Worm (Caenorhabditis elegans) whole organism, young adult: ENCODE measurements around the gene srbc-33.

ENCODE experiments used
- B0019.2 ChIP-seq: fragments of 200-800 bp; sonication (Bioruptor generic); conservative IDR thresholded peaks from 2 replicates; pipeline ENCODE4 v1.3.6; 2022; ENCODE audit warnings: missing genetic modification reagents, missing genetic modification characterization, missing compliant biosample characterization
- B0336.3 ChIP-seq: fragments of 200-800 bp; sonication (Bioruptor generic); IDR thresholded peaks from 2 replicates; pipeline ENCODE4 v1.3.6; 2022; ENCODE audit warnings: missing genetic modification characterization, missing compliant biosample characterization
- C17E4.6 ChIP-seq: fragments of 200-800 bp; sonication (Bioruptor generic); IDR thresholded peaks from 2 replicates; pipeline ENCODE4 v1.3.6; 2022; ENCODE audit warnings: missing genetic modification reagents, missing genetic modification characterization, missing compliant biosample characterization
- D2030.7 ChIP-seq: fragments of 200-800 bp; sonication (Bioruptor generic); IDR thresholded peaks from 2 replicates; pipeline ENCODE4 v1.3.6; 2022; ENCODE audit warnings: missing genetic modification reagents, missing genetic modification characterization, missing compliant biosample characterization
- F37B4.10 ChIP-seq: fragments of 200-800 bp; sonication (Bioruptor generic); IDR thresholded peaks from 2 replicates; pipeline ENCODE4 v1.3.6; 2022; ENCODE audit warnings: missing genetic modification characterization, missing compliant biosample characterization
- F57C9.4 ChIP-seq: sonication (generic microtip); optimal IDR thresholded peaks from 2 replicates; lab custom pipeline; 2017; ENCODE audit warnings: mild to moderate bottlenecking, missing genetic modification characterization, missing compliant biosample characterization
- Y79H2A.3 ChIP-seq: fragments of 200-800 bp; sonication (Bioruptor generic); conservative IDR thresholded peaks from 2 replicates; pipeline ENCODE4 v1.3.6; 2022; ENCODE audit warnings: missing genetic modification reagents, missing genetic modification characterization, missing compliant biosample characterization
- ZK185.1 ChIP-seq: sonication (generic microtip); optimal IDR thresholded peaks from 2 replicates; lab custom pipeline; 2016; ENCODE audit warnings: mild to moderate bottlenecking, missing genetic modification characterization, missing compliant biosample characterization; ENCODE audit not compliant: poor library complexity, severe bottlenecking
- akir-1 ChIP-seq: fragments of 200-800 bp; sonication (Bioruptor generic); optimal IDR thresholded peaks from 2 replicates; lab custom pipeline; 2018; ENCODE audit warnings: mild to moderate bottlenecking, missing genetic modification characterization, moderate library complexity, missing compliant biosample characterization
- aptf-2 ChIP-seq: fragments of 200-800 bp; sonication (Bioruptor generic); conservative IDR thresholded peaks from 2 replicates; pipeline ENCODE4 v1.3.6; 2022; ENCODE audit warnings: missing genetic modification reagents, missing genetic modification characterization, missing compliant biosample characterization
- aptf-3 ChIP-seq: fragments of 200-800 bp; sonication (Bioruptor generic); IDR thresholded peaks from 2 replicates; pipeline ENCODE4 v1.3.6; 2022; ENCODE audit warnings: missing genetic modification characterization, missing compliant biosample characterization
- atf-7 ChIP-seq: sonication (generic microtip); optimal IDR thresholded peaks from 2 replicates; lab custom pipeline; 2017; ENCODE audit warnings: mild to moderate bottlenecking, missing genetic modification characterization, missing compliant biosample characterization
- cebp-1 ChIP-seq, 2 experiments: fragments of 200-800 bp in 1 of 2; sonication (Bioruptor generic) in 1 of 2; sonication (generic microtip) in 1 of 2; IDR thresholded peaks in 1 of 2; optimal IDR thresholded peaks in 1 of 2; 2 replicates each; pipeline versions ENCODE4 v1.3.6 to Lab custom; 2017 to 2022; ENCODE audit warnings: missing compliant biosample characterization in 2 of 2, missing genetic modification characterization in 2 of 2, mild to moderate bottlenecking in 1 of 2, missing genetic modification reagents in 1 of 2, moderate library complexity in 1 of 2
- ceh-100 ChIP-seq: fragments of 200-800 bp; sonication (Bioruptor generic); IDR thresholded peaks from 2 replicates; pipeline ENCODE4 v1.3.6; 2022; ENCODE audit warnings: missing genetic modification reagents, missing genetic modification characterization, missing compliant biosample characterization
- ceh-27 ChIP-seq: fragments of 200-800 bp; sonication (Bioruptor generic); optimal IDR thresholded peaks from 2 replicates; lab custom pipeline; 2018; ENCODE audit warnings: mild to moderate bottlenecking, missing genetic modification characterization, moderate library complexity, missing compliant biosample characterization
- ceh-58 ChIP-seq: fragments of 200-800 bp; sonication (Bioruptor generic); IDR thresholded peaks from 2 replicates; pipeline ENCODE4 v1.3.6; 2022; ENCODE audit warnings: missing genetic modification characterization, missing compliant biosample characterization
- dpff-1 ChIP-seq: sonication (generic microtip); optimal IDR thresholded peaks from 2 replicates; lab custom pipeline; 2017; ENCODE audit warnings: mild to moderate bottlenecking, missing genetic modification characterization, missing compliant biosample characterization
- egrh-3 ChIP-seq: fragments of 200-800 bp; sonication (Bioruptor generic); IDR thresholded peaks from 2 replicates; pipeline ENCODE4 v1.3.6; 2022; ENCODE audit warnings: missing genetic modification reagents, missing genetic modification characterization, missing compliant biosample characterization
- gei-17 ChIP-seq: fragments of 200-800 bp; sonication (Bioruptor generic); optimal IDR thresholded peaks from 2 replicates; lab custom pipeline; 2018; ENCODE audit warnings: mild to moderate bottlenecking, missing genetic modification characterization, missing compliant biosample characterization
- hmg-20 ChIP-seq: fragments of 200-800 bp; sonication (Bioruptor generic); IDR thresholded peaks from 2 replicates; pipeline ENCODE4 v1.3.6; 2022; ENCODE audit warnings: missing genetic modification reagents, missing genetic modification characterization, missing compliant biosample characterization
- lir-1 ChIP-seq: fragments of 200-800 bp; sonication (Bioruptor generic); conservative IDR thresholded peaks from 2 replicates; pipeline ENCODE4 v1.3.6; 2022; ENCODE audit warnings: missing genetic modification reagents, missing genetic modification characterization, missing compliant biosample characterization
- lsl-1 ChIP-seq: fragments of 200-800 bp; sonication (Bioruptor generic); optimal IDR thresholded peaks from 2 replicates; lab custom pipeline; 2018; ENCODE audit warnings: mild to moderate bottlenecking, missing genetic modification characterization, moderate library complexity, missing compliant biosample characterization
- nhr-80 ChIP-seq: sonication (generic microtip); optimal IDR thresholded peaks from 2 replicates; lab custom pipeline; 2016; ENCODE audit warnings: missing genetic modification characterization, missing compliant biosample characterization
- pha-4 ChIP-seq: fragments of 150-350 bp; sonication (generic microtip); optimal IDR thresholded peaks from 2 replicates; lab custom pipeline; 2014; ENCODE audit warnings: missing biosample characterization, missing genetic modification reagents, missing genetic modification characterization
- rec-8 ChIP-seq, 2 experiments: sonication (generic microtip); optimal IDR thresholded peaks; 2 replicates each; lab custom pipeline; 2016; ENCODE audit warnings: mild to moderate bottlenecking in 2 of 2, missing genetic modification characterization in 2 of 2, missing genetic modification reagents in 2 of 2, missing genotype in 2 of 2, missing biosample characterization in 1 of 2, missing compliant biosample characterization in 1 of 2, moderate library complexity in 1 of 2
- snpc-1.1 ChIP-seq: sonication (generic microtip); optimal IDR thresholded peaks from 2 replicates; lab custom pipeline; 2017; ENCODE audit warnings: missing genetic modification characterization, mild to moderate bottlenecking, missing compliant biosample characterization, antibody characterized with exemption, moderate library complexity, missing genotype, missing genetic modification reagents; ENCODE audit not compliant: insufficient read depth
- somi-1 ChIP-seq: fragments of 200-800 bp; sonication (Bioruptor generic); optimal IDR thresholded peaks from 2 replicates; lab custom pipeline; 2018; ENCODE audit warnings: mild to moderate bottlenecking, missing genetic modification characterization, missing compliant biosample characterization
- tbp1 ChIP-seq: fragments of 200-800 bp; sonication (Bioruptor generic); optimal IDR thresholded peaks from 2 replicates; lab custom pipeline; 2018; ENCODE audit warnings: mild to moderate bottlenecking, missing genetic modification characterization, missing compliant biosample characterization
- tbx-9 ChIP-seq: sonication (generic microtip); optimal IDR thresholded peaks from 2 replicates; lab custom pipeline; 2016; ENCODE audit warnings: borderline replicate concordance, missing genetic modification characterization, inconsistent platforms, missing compliant biosample characterization
- unc-62 ChIP-seq: fragments of 150-350 bp; optimal IDR thresholded peaks from 2 replicates; lab custom pipeline; 2014; ENCODE audit warnings: missing biosample characterization, missing genetic modification reagents, missing genetic modification characterization
- xnd-1 ChIP-seq: sonication (generic microtip); optimal IDR thresholded peaks from 2 replicates; lab custom pipeline; 2016; ENCODE audit warnings: missing genotype, missing genetic modification reagents, missing genetic modification characterization, missing compliant biosample characterization
- ztf-22 ChIP-seq: fragments of 200-800 bp; sonication (Bioruptor generic); optimal IDR thresholded peaks from 2 replicates; lab custom pipeline; 2018; ENCODE audit warnings: mild to moderate bottlenecking, missing genetic modification characterization, moderate library complexity, missing compliant biosample characterization
- ztf-28 ChIP-seq: fragments of 200-800 bp; sonication (Bioruptor generic); IDR thresholded peaks from 2 replicates; pipeline ENCODE4 v1.3.6; 2022; ENCODE audit warnings: missing genetic modification reagents, missing genetic modification characterization, missing compliant biosample characterization
- ztf-3 ChIP-seq: fragments of 200-800 bp; sonication (Bioruptor generic); optimal IDR thresholded peaks from 2 replicates; lab custom pipeline; 2018; ENCODE audit warnings: mild to moderate bottlenecking, missing genetic modification characterization, missing compliant biosample characterization

Gene srbc-33

ce11 chrV:3506252-3506651 is 21.6 kb upstream of the srbc-33 start, which contains the start of gene ugt-64:
ugt-64 (minus strand) TSS chrV:3506352.
- TF ChIP-seq lsl-1 (GFP tag; lab: Kevin White, UChicago), result peak; percentile 24
- TF ChIP-seq, all 124 proteins: peak for 1; not testable (repeated sequence) for 123

DNA sequence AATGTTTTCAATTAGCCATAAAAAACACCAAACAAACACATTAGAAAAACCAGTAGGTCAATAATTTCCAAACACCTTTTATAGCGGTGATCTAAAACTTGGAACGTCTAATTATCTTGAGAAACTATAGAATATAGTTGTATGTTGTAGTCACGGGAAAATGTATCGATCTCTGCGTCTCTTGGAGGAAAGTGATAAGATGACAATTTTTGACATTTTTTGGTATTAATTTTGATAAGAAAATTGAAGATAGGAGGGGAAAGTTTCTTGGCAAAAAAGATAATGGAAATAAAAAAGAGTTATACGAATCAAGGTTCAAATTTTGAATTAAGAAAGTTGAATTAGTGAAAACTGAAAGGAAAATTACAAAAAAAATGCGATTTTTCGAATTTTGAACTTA is 21.1 kb upstream of the srbc-33 start:
- TF ChIP-seq nhr-80 (peak; percentile 79), atf-7 (tag; lab: Kevin White, UChicago) (peak; percentile 26), tbx-9 (no peak), egrh-3 (GFP tag; lab: Robert Waterston, UW) (no peak), unc-62 (GFP tag; lab: Kevin White, UChicago) (peak; percentile 62), ceh-58 (GFP tag; lab: Robert Waterston, UW) (no peak), ztf-3 (GFP tag; lab: Kevin White, UChicago) (no peak), cebp-1 (GFP tag; IDR thresholded peaks at IDR 0.05; lab: Robert Waterston, UW) (no peak), cebp-1 (tag; optimal IDR thresholded peaks at IDR 0.05; lab: Kevin White, UChicago) (no peak), ztf-28 (GFP tag; lab: Robert Waterston, UW) (no peak), xnd-1 (no peak), B0019.2 (GFP tag; lab: Robert Waterston, UW) (no peak), pha-4 (tag; lab: Kevin White, UChicago) (peak; percentile 48), ztf-22 (GFP tag; lab: Kevin White, UChicago) (no peak), ceh-27 (GFP tag; lab: Kevin White, UChicago) (no peak), B0336.3 (GFP tag; lab: Robert Waterston, UW) (no peak), tbp1 (GFP tag; lab: Kevin White, UChicago) (peak; percentile 21)

ce11 chrV:3502038-3502437 is 17.4 kb upstream of the srbc-33 start, which contains the start of the genes C07G3.8 and C07G3.10:
C07G3.8 (minus strand) TSS chrV:3502138.
C07G3.10 (plus strand) TSS chrV:3502307.
- no peak for TF ChIP-seq akir-1 (GFP tag; lab: Kevin White, UChicago)
- TF ChIP-seq snpc-1.1 (tag; lab: Kevin White, UChicago), result no peak
- TF ChIP-seq Y79H2A.3 (GFP tag; lab: Robert Waterston, UW), result no peak
- TF ChIP-seq gei-17, result no peak
- no peak for TF ChIP-seq egrh-3 (GFP tag; lab: Robert Waterston, UW)
- TF ChIP-seq hmg-20 (GFP tag; lab: Robert Waterston, UW), result no peak
- TF ChIP-seq somi-1, result no peak
- no peak for TF ChIP-seq F37B4.10 (GFP tag; lab: Robert Waterston, UW)
- TF ChIP-seq lir-1 (GFP tag; lab: Robert Waterston, UW), result no peak

DNA sequence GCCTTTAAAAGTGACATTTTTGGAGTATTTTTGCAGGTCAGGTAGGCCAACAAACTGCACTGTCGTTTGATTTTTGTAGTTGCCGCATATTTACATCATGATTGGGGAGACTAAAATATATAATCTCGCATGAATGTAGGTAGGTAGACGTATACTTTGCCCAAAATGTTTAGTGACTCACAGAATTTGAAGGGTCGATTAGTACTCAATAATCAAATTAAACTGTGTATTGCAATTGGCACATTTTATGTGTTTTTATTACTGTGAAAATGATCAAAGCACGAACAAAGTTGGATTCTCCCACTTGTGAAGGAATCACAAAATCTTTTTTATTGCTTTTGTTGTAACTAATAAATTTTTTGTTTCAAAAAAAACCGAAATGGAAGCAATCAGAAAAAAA is 12.3 kb upstream of the srbc-33 start, which contains the start of gene C07G3.15:
C07G3.15 (minus strand) TSS at position 101 of the 400 bp plus-strand sequence.
- no peak for TF ChIP-seq ZK185.1
- no peak for TF ChIP-seq ceh-100 (GFP tag; lab: Robert Waterston, UW)
- TF ChIP-seq aptf-3 (GFP tag; lab: Robert Waterston, UW), result no peak
- no peak for TF ChIP-seq F37B4.10 (GFP tag; lab: Robert Waterston, UW)
- TF ChIP-seq D2030.7 (GFP tag; lab: Robert Waterston, UW), result no peak
- TF ChIP-seq rec-8 (tag; optimal IDR thresholded peaks at IDR 0.05; lab: Kevin White, UChicago), result no peak
- no peak for TF ChIP-seq aptf-2 (GFP tag; lab: Robert Waterston, UW)
- TF ChIP-seq C17E4.6, result no peak
- TF ChIP-seq dpff-1 (tag; lab: Kevin White, UChicago), result no peak
- no peak for TF ChIP-seq B0336.3 (GFP tag; lab: Robert Waterston, UW)
- no peak for TF ChIP-seq F57C9.4 (tag; lab: Kevin White, UChicago)
